Worm (Caenorhabditis elegans) whole organism, early embryonic: ENCODE data around the gene flp-21.

Source experiments
- ama-1 ChIP-seq: fragments of 150-350 bp; optimal IDR thresholded peaks from 2 replicates; lab custom pipeline; 2014
- hmg-4 ChIP-seq: fragments of 200-800 bp; sonication (Bioruptor generic); optimal IDR thresholded peaks from 2 replicates; lab custom pipeline; 2018; ENCODE audit warnings: mild to moderate bottlenecking, missing genetic modification characterization, missing compliant biosample characterization
- pes-1 ChIP-seq: fragments of 200-800 bp; sonication (Bioruptor generic); IDR thresholded peaks from 2 replicates; pipeline ENCODE4 v1.3.6; 2022; ENCODE audit warnings: missing genetic modification reagents, missing genetic modification characterization, missing compliant biosample characterization

DNA sequence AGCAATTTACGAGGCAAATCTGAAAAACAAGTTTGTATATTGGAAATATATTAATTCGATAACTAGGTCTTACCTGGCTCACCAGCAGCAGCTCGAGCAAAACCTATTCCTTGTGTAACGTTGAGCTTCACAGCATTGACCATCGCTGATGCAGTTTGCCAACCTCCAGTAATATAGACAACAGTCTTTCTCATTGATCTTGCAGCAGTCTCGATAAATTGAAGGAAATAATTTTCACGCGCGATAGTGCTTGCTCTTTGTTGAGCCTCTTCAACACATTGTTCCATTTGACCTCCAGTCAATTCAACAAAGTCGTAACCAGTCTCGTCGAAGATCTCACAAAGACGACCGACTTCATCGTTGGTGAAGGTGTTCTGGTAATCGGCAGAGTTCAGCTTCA is 17.4 kb downstream of the flp-21 start:
- TF ChIP-seq hmg-4 (no peak), ama-1 (lab: Kevin White, UChicago) (no peak), pes-1 (GFP tag; lab: Robert Waterston, UW) (no peak)
